Worm (Caenorhabditis elegans) whole organism, L4 larva: Measurements from ENCODE around the gene usp-14.

Source experiments
- F37D6.2 ChIP-seq: sonication (generic microtip); optimal IDR thresholded peaks from 2 replicates; lab custom pipeline; 2016; ENCODE audit warnings: mild to moderate bottlenecking, missing genetic modification characterization, missing compliant biosample characterization
- ZK337.2 ChIP-seq: fragments of 200-800 bp; sonication (Bioruptor generic); IDR thresholded peaks from 2 replicates; pipeline ENCODE4 v1.3.6; 2022; ENCODE audit warnings: missing genetic modification reagents, missing genetic modification characterization, missing compliant biosample characterization
- aha-1 ChIP-seq: fragments of 150-350 bp; peaks from one replicate; lab custom pipeline; 2014; ENCODE audit warnings: missing biosample characterization, missing genetic modification characterization
- ceh-20 ChIP-seq: fragments of 200-800 bp; sonication (Bioruptor generic); IDR thresholded peaks from 2 replicates; pipeline ENCODE4 v1.3.6; 2022; ENCODE audit warnings: missing genetic modification reagents, missing genetic modification characterization, missing compliant biosample characterization
- ceh-28 ChIP-seq: fragments of 150-350 bp; optimal IDR thresholded peaks from 2 replicates; lab custom pipeline; 2014; ENCODE audit warnings: missing biosample characterization, missing genetic modification reagents, missing genetic modification characterization
- ceh-82 ChIP-seq: sonication (generic microtip); optimal IDR thresholded peaks from 2 replicates; lab custom pipeline; 2017; ENCODE audit warnings: missing biosample characterization, missing genetic modification characterization
- daf-12 ChIP-seq: fragments of 150-350 bp; optimal IDR thresholded peaks from 2 replicates; lab custom pipeline; 2014; ENCODE audit warnings: missing biosample characterization, missing genetic modification reagents, missing genetic modification characterization
- dmd-8 ChIP-seq: fragments of 200-800 bp; sonication (Bioruptor generic); IDR thresholded peaks from 2 replicates; pipeline ENCODE4 v1.3.6; 2022; ENCODE audit warnings: missing genetic modification characterization, missing compliant biosample characterization
- fos-1 ChIP-seq: fragments of 150-350 bp; optimal IDR thresholded peaks from 2 replicates; lab custom pipeline; 2014; ENCODE audit warnings: missing biosample characterization, missing genetic modification characterization
- lin-1 ChIP-seq: fragments of 200-800 bp; sonication (Bioruptor generic); IDR thresholded peaks from 2 replicates; pipeline ENCODE4 v1.3.6; 2022; ENCODE audit warnings: missing genetic modification reagents, missing genetic modification characterization, missing compliant biosample characterization
- mes-2 ChIP-seq: sonication (generic microtip); optimal IDR thresholded peaks from 2 replicates; lab custom pipeline; 2016; ENCODE audit warnings: missing genotype, mild to moderate bottlenecking, missing genetic modification characterization, missing compliant biosample characterization; ENCODE audit not compliant: poor library complexity, severe bottlenecking
- mxl-2 ChIP-seq: fragments of 200-800 bp; sonication (Bioruptor generic); conservative IDR thresholded peaks from 2 replicates; pipeline ENCODE4 v1.3.6; 2022; ENCODE audit warnings: missing genetic modification reagents, missing genetic modification characterization, missing compliant biosample characterization
- nhr-102 ChIP-seq: sonication (generic microtip); optimal IDR thresholded peaks from 2 replicates; lab custom pipeline; 2016; ENCODE audit warnings: mild to moderate bottlenecking, missing genetic modification characterization, moderate library complexity, missing compliant biosample characterization
- nhr-42 ChIP-seq: fragments of 200-800 bp; sonication (Bioruptor generic); IDR thresholded peaks from 2 replicates; pipeline ENCODE4 v1.3.6; 2022; ENCODE audit warnings: missing genetic modification characterization, missing compliant biosample characterization
- nhr-76 ChIP-seq: fragments of 150-350 bp; optimal IDR thresholded peaks from 2 replicates; lab custom pipeline; 2014; ENCODE audit warnings: missing biosample characterization, missing genetic modification characterization
- pqm-1 ChIP-seq: sonication (generic microtip); optimal IDR thresholded peaks from 2 replicates; lab custom pipeline; 2017; ENCODE audit warnings: missing biosample characterization, missing genetic modification characterization
- vab-7 ChIP-seq: fragments of 200-800 bp; sonication (Bioruptor generic); IDR thresholded peaks from 2 replicates; pipeline ENCODE4 v1.3.6; 2022; ENCODE audit warnings: missing genetic modification reagents, missing genetic modification characterization, missing compliant biosample characterization
- zfp-3 ChIP-seq: fragments of 200-800 bp; sonication (Bioruptor generic); conservative IDR thresholded peaks from 2 replicates; pipeline ENCODE4 v1.3.6; 2022; ENCODE audit warnings: missing genetic modification reagents, missing genetic modification characterization, missing compliant biosample characterization
- ztf-11 ChIP-seq: fragments of 150-350 bp; optimal IDR thresholded peaks from 2 replicates; lab custom pipeline; 2014; ENCODE audit warnings: missing biosample characterization, missing genetic modification characterization

Gene usp-14

ce11 chrII:14437922-14438458 lies 50.5 kb downstream of the usp-14 start, which contains the start of gene K04B12.2 (continued):
- no peak for TF ChIP-seq F37D6.2 (tag; lab: Kevin White, UChicago)
- peak; percentile 84 for TF ChIP-seq aha-1
- peak; percentile 71 for TF ChIP-seq lin-1 (GFP tag; lab: Robert Waterston, UW)
- TF ChIP-seq ZK337.2 (GFP tag; lab: Robert Waterston, UW), result no peak
- TF ChIP-seq ceh-20 (GFP tag; lab: Robert Waterston, UW), result no peak
- no peak for TF ChIP-seq ceh-82 (tag; lab: Kevin White, UChicago)
- no peak for TF ChIP-seq ceh-28
- TF ChIP-seq nhr-42 (GFP tag; lab: Robert Waterston, UW), result peak; percentile 58; the same call in 1 of the 2 replicates

ce11 chrII:14437116-14437515 lies 51.4 kb downstream of the usp-14 start:
- no peak for TF ChIP-seq vab-7 (GFP tag; lab: Robert Waterston, UW)
- TF ChIP-seq mxl-2 (GFP tag; lab: Robert Waterston, UW), result no peak
- no peak for TF ChIP-seq F37D6.2 (tag; lab: Kevin White, UChicago)
- no peak for TF ChIP-seq zfp-3
- no peak for TF ChIP-seq dmd-8 (GFP tag; lab: Robert Waterston, UW)
- no peak for TF ChIP-seq daf-12
- no peak for TF ChIP-seq pqm-1 (tag; lab: Kevin White, UChicago)
- no peak for TF ChIP-seq fos-1 (tag; lab: Kevin White, UChicago)
- no peak for TF ChIP-seq nhr-76 (tag; lab: Kevin White, UChicago)
- no peak for TF ChIP-seq ztf-11
- TF ChIP-seq nhr-102 (tag; lab: Kevin White, UChicago), result no peak
- TF ChIP-seq mes-2 (tag; lab: Kevin White, UChicago), result no peak
